Fruit fly (Drosophila melanogaster): ENCODE results near the gene Sec15.
A peak's percentile ranks its signal among the peaks of the same experiment; 100 is the strongest.

The Sec15 gene

dm6 chr3R:21064000-21064924 is 43.5 kb downstream of the Sec15 start, which contains the start of gene Cortactin:
Gene Cortactin (minus strand): TSS chr3R:21064471.
- peak; percentile 37 for TF ChIP-seq Myc (optimal IDR thresholded peaks at IDR 0.05)
- TF ChIP-seq Dif (GFP tag; optimal IDR thresholded peaks at IDR 0.05; ENCODE audit: partially characterized antibody), result peak; percentile 91
- peak; percentile 27 for TF ChIP-seq Jra (GFP tag; optimal IDR thresholded peaks at IDR 0.05)
- peak; percentile 4 to 44 for TF ChIP-seq dl (GFP tag; optimal IDR thresholded peaks at IDR 0.05; ENCODE audit: insufficient read depth in 1 of 2, partially characterized antibody in 2 of 2)
- TF ChIP-seq Hr83 (GFP tag; optimal IDR thresholded peaks at IDR 0.05; ENCODE audit: poor library complexity, severe bottlenecking), result peak; percentile 10
- no peak for TF ChIP-seq CG9705 (GFP tag; optimal IDR thresholded peaks at IDR 0.05)
- peak; percentile 11 for TF ChIP-seq Hnf4 (GFP tag; optimal IDR thresholded peaks at IDR 0.05)
- TF ChIP-seq N (GFP tag; optimal IDR thresholded peaks at IDR 0.05), result no peak
- TF ChIP-seq br (GFP tag; optimal IDR thresholded peaks at IDR 0.05), result no peak

- TF ChIP-seq Jra (GFP tag; optimal IDR thresholded peaks at IDR 0.05), result no peak
- no peak for TF ChIP-seq lola (GFP tag; optimal IDR thresholded peaks at IDR 0.05)
- TF ChIP-seq CrebA (GFP tag; optimal IDR thresholded peaks at IDR 0.05; ENCODE audit: borderline replicate concordance), result no peak
- no peak for TF ChIP-seq Vsx2 (GFP tag; optimal IDR thresholded peaks at IDR 0.05; ENCODE audit: partially characterized antibody)
- no peak for TF ChIP-seq h (GFP tag; optimal IDR thresholded peaks at IDR 0.05)
- TF ChIP-seq GATAd (GFP tag; optimal IDR thresholded peaks at IDR 0.05), result no peak
- TF ChIP-seq psq (GFP tag; optimal IDR thresholded peaks at IDR 0.05), result no peak
- TF ChIP-seq Dfd (GFP tag; optimal IDR thresholded peaks at IDR 0.05), result no peak
- no peak for TF ChIP-seq pan (optimal IDR thresholded peaks at IDR 0.05)
- TF ChIP-seq tai (GFP tag; optimal IDR thresholded peaks at IDR 0.05), result no peak
These were observed 44.3 kb downstream of the Sec15 start for dm6 chr3R:21063433-21063832.

dm6 chr3R:21060430-21061245 is 47.1 kb downstream of the Sec15 start, which contains the start of gene Mvl:
Gene Mvl (minus strand): TSS chr3R:21060800.
- TF ChIP-seq rgr (GFP tag; optimal IDR thresholded peaks at IDR 0.05), result peak; percentile 38
- no peak for TF ChIP-seq Dfd (GFP tag; optimal IDR thresholded peaks at IDR 0.05)
- TF ChIP-seq Sp1 (GFP tag; optimal IDR thresholded peaks at IDR 0.05), result peak; percentile 4
- peak; percentile 72 for TF ChIP-seq h (GFP tag; optimal IDR thresholded peaks at IDR 0.05)
- TF ChIP-seq Abd-B (GFP tag; optimal IDR thresholded peaks at IDR 0.05), result no peak
- TF ChIP-seq brk (GFP tag; optimal IDR thresholded peaks at IDR 0.05), result no peak
- no peak for TF ChIP-seq Rel (GFP tag; optimal IDR thresholded peaks at IDR 0.05)
- TF ChIP-seq Rel (tag; optimal IDR thresholded peaks at IDR 0.05), result peak; percentile 72
- no peak for TF ChIP-seq HLH106 (tag; optimal IDR thresholded peaks at IDR 0.05)
- peak in 1 of 2 experiments; percentile 32 for TF ChIP-seq dl (GFP tag; optimal IDR thresholded peaks at IDR 0.05; ENCODE audit: insufficient read depth in 1 of 2, partially characterized antibody in 2 of 2)
- peak; percentile 7 for TF ChIP-seq psq (GFP tag; optimal IDR thresholded peaks at IDR 0.05)
- TF ChIP-seq br (GFP tag; optimal IDR thresholded peaks at IDR 0.05), result peak; percentile 36
- no peak for TF ChIP-seq N (GFP tag; optimal IDR thresholded peaks at IDR 0.05)
- TF ChIP-seq CG32264 (GFP tag; optimal IDR thresholded peaks at IDR 0.05), result no peak
- no peak for TF ChIP-seq Myc (optimal IDR thresholded peaks at IDR 0.05)
- TF ChIP-seq ey (GFP tag; optimal IDR thresholded peaks at IDR 0.05), result no peak
- no peak for TF ChIP-seq woc (GFP tag; optimal IDR thresholded peaks at IDR 0.05)
- no peak for TF ChIP-seq OdsH (GFP tag; optimal IDR thresholded peaks at IDR 0.05)
- no peak for TF ChIP-seq CrebA (GFP tag; optimal IDR thresholded peaks at IDR 0.05; ENCODE audit: borderline replicate concordance)
- no peak for TF ChIP-seq dmrt93B (GFP tag; optimal IDR thresholded peaks at IDR 0.05)
- TF ChIP-seq Hnf4 (GFP tag; optimal IDR thresholded peaks at IDR 0.05), result peak; percentile 48
- no peak for TF ChIP-seq tai (GFP tag; optimal IDR thresholded peaks at IDR 0.05)
- peak; percentile 55 for TF ChIP-seq fru (GFP tag; optimal IDR thresholded peaks at IDR 0.05)
- no peak for TF ChIP-seq CG9705 (GFP tag; optimal IDR thresholded peaks at IDR 0.05)
- TF ChIP-seq pan (optimal IDR thresholded peaks at IDR 0.05), result no peak
- TF ChIP-seq foxo (GFP tag; optimal IDR thresholded peaks at IDR 0.05), result peak in 1 of 2 experiments; percentile 3
- TF ChIP-seq sage (GFP tag; optimal IDR thresholded peaks at IDR 0.05), result no peak
- TF ChIP-seq lola (GFP tag; optimal IDR thresholded peaks at IDR 0.05), result no peak
- no peak for TF ChIP-seq sv (GFP tag; optimal IDR thresholded peaks at IDR 0.05)
- no peak for TF ChIP-seq Vsx2 (GFP tag; optimal IDR thresholded peaks at IDR 0.05; ENCODE audit: partially characterized antibody)
- no peak for TF ChIP-seq jim (GFP tag; optimal IDR thresholded peaks at IDR 0.05)
- TF ChIP-seq Mio (GFP tag; optimal IDR thresholded peaks at IDR 0.05), result no peak
- TF ChIP-seq GATAd (GFP tag; optimal IDR thresholded peaks at IDR 0.05), result no peak
- no peak for TF ChIP-seq Hr78 (GFP tag; optimal IDR thresholded peaks at IDR 0.05)
- TF ChIP-seq dsf (GFP tag; optimal IDR thresholded peaks at IDR 0.05; ENCODE audit: borderline replicate concordance), result no peak
- TF ChIP-seq Jra (GFP tag; optimal IDR thresholded peaks at IDR 0.05), result no peak
- peak; percentile 56 for TF ChIP-seq Hr83 (GFP tag; optimal IDR thresholded peaks at IDR 0.05; ENCODE audit: poor library complexity, severe bottlenecking)
- no peak for TF ChIP-seq usp (GFP tag; optimal IDR thresholded peaks at IDR 0.05)
- peak; percentile 69 for TF ChIP-seq Dif (GFP tag; optimal IDR thresholded peaks at IDR 0.05; ENCODE audit: partially characterized antibody)

Measured in whole organism, wandering third instar larva.